Fruit fly (Drosophila melanogaster) whole organism: ENCODE measurements around the gene Cypl.
A peak's percentile ranks its signal among the peaks of the same experiment; 100 is the strongest.

ENCODE experiments used
- CG8478 ChIP-seq: fragments of >200 bp; optimal IDR thresholded peaks from 2 replicates; lab custom pipeline; 2018; ENCODE audit warnings: inconsistent platforms
- Dll ChIP-seq: fragments of >200 bp; optimal IDR thresholded peaks from 2 replicates; lab custom pipeline; 2017
- EcR ChIP-seq, 2 experiments: fragments of >200 bp; optimal IDR thresholded peaks; 2 replicates each; lab custom pipeline; 2017; ENCODE audit warnings: missing biosample characterization in 2 of 2, missing genetic modification characterization in 2 of 2, missing genetic modification reagents in 2 of 2
- pan ChIP-seq: fragments of >200 bp; optimal IDR thresholded peaks from 2 replicates; lab custom pipeline; 2017
- psq ChIP-seq: fragments of >200 bp; optimal IDR thresholded peaks from 2 replicates; lab custom pipeline; 2017
- usp ChIP-seq: fragments of >200 bp; optimal IDR thresholded peaks from 2 replicates; lab custom pipeline; 2017; ENCODE audit warnings: missing biosample characterization, missing genetic modification characterization, mixed read lengths

Gene Cypl

dm6 chr3L:550828-551094 lies 8.0 kb upstream of the Cypl start:
- TF ChIP-seq CG8478 (lab: Kevin White, UChicago) = no peak
- no peak for TF ChIP-seq usp (GFP tag; lab: Kevin White, UChicago)
- TF ChIP-seq Dll = no peak
- TF ChIP-seq psq = no peak
- no peak for TF ChIP-seq pan
- no peak for TF ChIP-seq EcR (GFP tag; optimal IDR thresholded peaks at IDR 0.05; lab: Kevin White, UChicago)

dm6 chr3L:550082-550827 lies 7.5 kb upstream of the Cypl start:
- TF ChIP-seq EcR (GFP tag; optimal IDR thresholded peaks at IDR 0.05; lab: Kevin White, UChicago) (peak in 1 of 2 experiments; percentile 3), pan (no peak)

DNA sequence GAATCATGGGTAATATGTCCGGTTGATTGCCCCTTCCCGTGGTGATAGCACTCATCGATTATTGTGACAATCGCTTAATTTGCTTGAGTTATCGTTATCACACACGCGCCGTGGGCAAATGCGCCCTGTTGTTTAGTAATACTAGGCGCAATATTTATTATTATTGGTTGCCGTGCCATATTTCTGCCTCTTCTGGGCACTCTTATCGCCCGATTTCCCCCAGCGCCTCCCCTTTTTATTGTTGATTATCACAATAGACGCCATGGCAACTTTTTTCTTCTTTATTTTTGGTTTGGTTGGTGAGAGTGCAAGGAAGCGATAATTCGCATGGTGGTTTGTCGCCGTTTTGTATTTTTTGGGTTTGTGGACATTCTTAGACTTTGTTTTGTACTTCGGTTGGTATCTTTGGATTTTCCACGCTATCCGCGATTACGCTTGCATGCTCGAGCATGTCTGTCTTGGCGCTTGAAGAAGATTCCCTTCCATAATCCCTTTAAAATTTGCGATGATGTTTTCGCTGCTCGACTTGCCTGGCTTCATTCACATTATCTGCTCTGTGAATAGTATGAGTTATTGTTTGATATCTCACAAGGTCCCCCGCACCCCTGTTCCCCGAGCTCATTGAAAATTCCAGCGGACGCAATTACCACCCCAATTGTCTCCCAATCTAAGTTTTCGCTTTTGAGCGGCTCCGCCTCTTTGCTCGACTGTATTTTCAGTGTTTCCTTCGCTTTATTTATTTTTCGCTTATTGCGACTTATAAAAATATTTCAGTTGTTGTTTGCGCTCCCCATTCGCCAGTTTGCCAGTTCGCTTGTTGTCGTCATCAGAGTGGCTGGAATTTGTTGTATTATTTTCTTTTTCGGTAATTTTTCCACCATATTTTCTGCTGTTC lies 5.8 kb upstream of the Cypl start:
- TF ChIP-seq CG8478 (lab: Kevin White, UChicago) (no peak), EcR (GFP tag; optimal IDR thresholded peaks at IDR 0.05; lab: Kevin White, UChicago) (no peak), pan (no peak), Dll (no peak), usp (GFP tag; lab: Kevin White, UChicago) (no peak), psq (no peak)

- no peak for TF ChIP-seq usp (GFP tag; lab: Kevin White, UChicago)
- TF ChIP-seq CG8478 (lab: Kevin White, UChicago) = no peak
- TF ChIP-seq EcR (GFP tag; optimal IDR thresholded peaks at IDR 0.05; lab: Kevin White, UChicago) = no peak
- no peak for TF ChIP-seq pan
- no peak for TF ChIP-seq psq
- no peak for TF ChIP-seq Dll
Observed at dm6 chr3L:546819-547441, 4.2 kb upstream of the Cypl start.

DNA sequence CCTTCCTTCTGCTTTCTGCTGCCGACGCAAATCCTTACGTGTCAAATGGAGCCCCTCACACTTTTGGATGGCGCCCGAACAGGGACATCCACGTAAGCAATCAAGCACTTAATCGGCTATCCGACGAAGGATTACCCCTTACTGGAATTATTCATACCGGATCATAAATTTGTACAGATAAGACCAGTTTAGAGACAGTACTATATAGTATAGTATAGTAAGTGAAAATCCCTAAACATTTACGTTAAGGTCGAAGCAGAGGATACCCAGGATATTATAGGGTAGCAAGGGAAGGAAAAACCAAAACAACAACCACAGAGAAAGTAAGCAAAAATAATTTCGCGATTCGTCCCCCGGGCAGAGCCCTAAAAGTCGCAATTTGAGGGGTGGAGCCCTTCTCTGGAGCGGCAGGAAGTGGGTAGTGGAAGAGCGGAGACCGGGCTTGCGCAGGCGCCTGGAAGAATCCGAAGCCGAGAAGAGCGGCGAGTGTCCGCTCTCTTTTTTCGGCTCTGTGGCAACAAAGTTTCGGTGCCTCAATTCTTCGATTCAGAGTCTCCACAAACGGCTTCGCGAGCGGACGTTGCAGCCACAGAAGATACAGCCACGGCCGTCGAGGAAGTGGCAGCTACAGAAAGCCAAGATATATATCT lies 2.9 kb upstream of the Cypl start:
- TF ChIP-seq EcR (GFP tag; optimal IDR thresholded peaks at IDR 0.05; lab: Kevin White, UChicago) (no peak), pan (peak; percentile 83)

- TF ChIP-seq pan (peak; percentile 61), Dll (no peak)
Observed at dm6 chr3L:544203-544602, 1.5 kb upstream of the Cypl start.

- TF ChIP-seq usp (GFP tag; lab: Kevin White, UChicago) = no peak
- TF ChIP-seq EcR (GFP tag; optimal IDR thresholded peaks at IDR 0.05; lab: Kevin White, UChicago) = peak in 1 of 2 experiments; percentile 2
Observed at dm6 chr3L:540432-540973, 2.2 kb downstream of the Cypl start, which contains the start of the genes klar and BORCS6. Gene klar (minus strand): TSS chr3L:540614. Gene BORCS6 (plus strand): TSS chr3L:540851.

DNA sequence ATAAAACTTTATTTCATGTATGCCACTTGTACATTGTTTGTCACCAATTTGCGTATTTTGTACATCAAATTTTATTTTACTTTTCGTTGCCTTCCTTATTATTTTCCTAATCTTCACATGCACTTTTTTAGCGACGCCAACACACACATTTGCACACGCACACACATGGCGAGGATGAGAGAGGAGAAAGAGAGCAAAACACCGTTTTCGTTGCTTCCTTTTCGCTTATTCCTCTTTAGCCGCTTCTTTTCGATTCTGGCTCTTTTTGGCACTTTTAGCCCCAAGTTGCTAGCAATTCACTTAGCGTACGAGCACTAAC lies 2.7 kb downstream of the Cypl start:
- no peak for TF ChIP-seq psq

- no peak for TF ChIP-seq psq
- no peak for TF ChIP-seq CG8478 (lab: Kevin White, UChicago)
- TF ChIP-seq Dll = no peak
- no peak for TF ChIP-seq usp (GFP tag; lab: Kevin White, UChicago)
- no peak for TF ChIP-seq pan
- TF ChIP-seq EcR (GFP tag; optimal IDR thresholded peaks at IDR 0.05; lab: Kevin White, UChicago) = no peak
Observed at dm6 chr3L:539383-540088, 3.2 kb downstream of the Cypl start.

dm6 chr3L:536104-536503 lies 6.6 kb downstream of the Cypl start:
- no peak for TF ChIP-seq pan
- no peak for TF ChIP-seq Dll
- TF ChIP-seq usp (GFP tag; lab: Kevin White, UChicago) = no peak
- TF ChIP-seq psq = no peak
- TF ChIP-seq EcR (GFP tag; optimal IDR thresholded peaks at IDR 0.05; lab: Kevin White, UChicago) = no peak
- no peak for TF ChIP-seq CG8478 (lab: Kevin White, UChicago)

- TF ChIP-seq CG8478 (lab: Kevin White, UChicago) (no peak), psq (no peak), Dll (no peak), pan (no peak), EcR (GFP tag; optimal IDR thresholded peaks at IDR 0.05; lab: Kevin White, UChicago) (no peak), usp (GFP tag; lab: Kevin White, UChicago) (no peak)
Observed at dm6 chr3L:533807-534206, 8.9 kb downstream of the Cypl start.

dm6 chr3L:531280-531853 lies 11.4 kb downstream of the Cypl start:
- TF ChIP-seq EcR (GFP tag; optimal IDR thresholded peaks at IDR 0.05; lab: Kevin White, UChicago) = peak; percentile 22 to 75
- TF ChIP-seq pan = no peak
